Fruit fly (Drosophila melanogaster): ENCODE measurements around the gene wnd.
A peak's percentile ranks its signal among the peaks of the same experiment; 100 is the strongest.

The wnd gene

dm6 chr3L:19630701-19631100 is 4.9 kb downstream of the wnd start (continued):
- TF ChIP-seq H2.0 (GFP tag; IDR thresholded peaks at IDR 0.05): no peak
- TF ChIP-seq jing (GFP tag; optimal IDR thresholded peaks at IDR 0.05): no peak
- TF ChIP-seq NFAT (GFP tag; IDR thresholded peaks at IDR 0.05): 0 out of 2 replicates have a peak, but pooled peaks have one; percentile 22
- no peak for TF ChIP-seq MTF-1 (GFP tag; optimal IDR thresholded peaks at IDR 0.05; ENCODE audit: borderline replicate concordance)
- no peak for TF ChIP-seq CG8924 (tag; optimal IDR thresholded peaks at IDR 0.05)
- peak; percentile 93 for TF ChIP-seq GATAe (GFP tag; conservative IDR thresholded peaks at IDR 0.05)
- TF ChIP-seq caup (GFP tag; optimal IDR thresholded peaks at IDR 0.05; ENCODE audit: severe bottlenecking): peak; percentile 53
- no peak for TF ChIP-seq fd3F (GFP tag; optimal IDR thresholded peaks at IDR 0.05)
- no peak for TF ChIP-seq gem (tag; optimal IDR thresholded peaks at IDR 0.05)
- TF ChIP-seq CG15479 (GFP tag; optimal IDR thresholded peaks at IDR 0.05): peak; percentile 16
- 0 out of 3 replicates have a peak, but pooled peaks have one; percentile 31 for TF ChIP-seq CG2199 (GFP tag; IDR thresholded peaks at IDR 0.05)
- TF ChIP-seq tgo (GFP tag; IDR thresholded peaks at IDR 0.05): no peak
- TF ChIP-seq Vsx1 (GFP tag; optimal IDR thresholded peaks at IDR 0.05): no peak
- TF ChIP-seq CG16815 (GFP tag; optimal IDR thresholded peaks at IDR 0.05): no peak
- 0 out of 2 replicates have a peak, but pooled peaks have one; percentile 15 for TF ChIP-seq slbo (GFP tag; IDR thresholded peaks at IDR 0.05)
- no peak for TF ChIP-seq Six4 (GFP tag; optimal IDR thresholded peaks at IDR 0.05)
- no peak for TF ChIP-seq vnd (GFP tag; IDR thresholded peaks at IDR 0.05; ENCODE audit: partially characterized antibody)
- no peak for TF ChIP-seq CG12104 (GFP tag; optimal IDR thresholded peaks at IDR 0.05)
- TF ChIP-seq nerfin-2 (GFP tag; IDR thresholded peaks at IDR 0.05; ENCODE audit: partially characterized antibody): no peak
- TF ChIP-seq CG1603 (tag; optimal IDR thresholded peaks at IDR 0.05): no peak
- no peak for TF ChIP-seq CG1602 (GFP tag; optimal IDR thresholded peaks at IDR 0.05)
- no peak for TF ChIP-seq aop (GFP tag; IDR thresholded peaks at IDR 0.05)
- TF ChIP-seq Fer1 (GFP tag; optimal IDR thresholded peaks at IDR 0.05): peak; percentile 42
- TF ChIP-seq CG1529 (GFP tag; optimal IDR thresholded peaks at IDR 0.05): no peak
- no peak for TF ChIP-seq CG10431 (GFP tag; optimal IDR thresholded peaks at IDR 0.05)
- TF ChIP-seq Ravus (GFP tag; IDR thresholded peaks at IDR 0.05): no peak
- no peak for TF ChIP-seq CG4424 (GFP tag; optimal IDR thresholded peaks at IDR 0.05)
- TF ChIP-seq rib (GFP tag; IDR thresholded peaks at IDR 0.05): peak; percentile 54
- no peak for TF ChIP-seq CG14441 (GFP tag; IDR thresholded peaks at IDR 0.05)
- no peak for TF ChIP-seq Doc3 (GFP tag; IDR thresholded peaks at IDR 0.05; ENCODE audit: partially characterized antibody)
- no peak for TF ChIP-seq H15 (GFP tag; IDR thresholded peaks at IDR 0.05)
- TF ChIP-seq CG17328 (GFP tag; IDR thresholded peaks at IDR 0.05): no peak
- TF ChIP-seq Myb (GFP tag; optimal IDR thresholded peaks at IDR 0.05): no peak
- no peak for TF ChIP-seq bsh (GFP tag; optimal IDR thresholded peaks at IDR 0.05)
- peak; percentile 42 for TF ChIP-seq cg (GFP tag; optimal IDR thresholded peaks at IDR 0.05)
- 0 out of 3 replicates have a peak, but pooled peaks have one; percentile 38 for TF ChIP-seq Opbp (GFP tag; IDR thresholded peaks at IDR 0.05; ENCODE audit: partially characterized antibody)
- peak; percentile 3 for TF ChIP-seq CG4707 (GFP tag; optimal IDR thresholded peaks at IDR 0.05)
- TF ChIP-seq HLH3B (GFP tag; IDR thresholded peaks at IDR 0.05): 0 out of 2 replicates have a peak, but pooled peaks have one; percentile 13
- no peak for TF ChIP-seq Scr (GFP tag; IDR thresholded peaks at IDR 0.05; ENCODE audit: partially characterized antibody)
- TF ChIP-seq Xrp1 (GFP tag; IDR thresholded peaks at IDR 0.05): 0 out of 2 replicates have a peak, but pooled peaks have one; percentile 18
- TF ChIP-seq Atf6 (GFP tag; IDR thresholded peaks at IDR 0.05): peak; percentile 25; the same call in 1 of the 2 replicates
- no peak for TF ChIP-seq CG4404 (GFP tag; IDR thresholded peaks at IDR 0.05)
- TF ChIP-seq hb (GFP tag; IDR thresholded peaks at IDR 0.05; ENCODE audit: partially characterized antibody): no peak
- no peak for TF ChIP-seq YL-1 (GFP tag; optimal IDR thresholded peaks at IDR 0.05)
- TF ChIP-seq CG7745 (tag; optimal IDR thresholded peaks at IDR 0.05): no peak
- no peak for TF ChIP-seq CG17612 (GFP tag; IDR thresholded peaks at IDR 0.05)
- no peak for TF ChIP-seq pros (GFP tag; optimal IDR thresholded peaks at IDR 0.05)
- no peak for TF ChIP-seq ftz-f1 (GFP tag; optimal IDR thresholded peaks at IDR 0.05)
- TF ChIP-seq Fer2 (tag; optimal IDR thresholded peaks at IDR 0.05): no peak
- no peak for TF ChIP-seq CG8290 (GFP tag; optimal IDR thresholded peaks at IDR 0.05)
- TF ChIP-seq CG8290 (tag; optimal IDR thresholded peaks at IDR 0.05): no peak

Data from whole organism, embryonic.